Worm (Caenorhabditis elegans): ENCODE measurements around the gene C06H5.8.
A peak's percentile ranks its signal among the peaks of the same experiment; 100 is the strongest.

Gene C06H5.8

DNA sequence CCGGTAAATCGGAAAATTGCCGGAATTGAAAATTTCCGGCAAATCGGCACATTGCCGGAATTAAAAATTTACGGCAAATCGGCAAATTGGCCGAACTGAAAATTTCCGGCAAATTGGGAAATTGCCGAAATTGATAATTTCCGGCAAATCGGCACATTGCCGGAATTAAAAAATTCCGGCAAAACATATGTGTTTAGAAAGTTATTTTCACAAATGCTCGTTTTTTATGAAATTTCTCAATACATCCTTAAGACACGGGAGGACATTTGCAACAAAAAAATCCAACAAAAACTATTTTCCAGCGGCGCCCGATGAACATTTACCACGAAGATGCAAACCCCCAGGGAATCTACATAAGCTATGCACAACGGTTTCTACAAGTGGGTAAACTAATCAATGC is at the start of gene C06H5.8:
TSS of gene C06H5.8 (plus strand) at position 301 of the 400 bp plus-strand sequence.
- TF ChIP-seq nhr-28 (tag; optimal IDR thresholded peaks at IDR 0.05): no peak
- no peak for TF ChIP-seq F44E2.7 (GFP tag; IDR thresholded peaks at IDR 0.05)
- TF ChIP-seq madf-9 (GFP tag; conservative IDR thresholded peaks at IDR 0.05): no peak
- TF ChIP-seq snpc-4 (tag; optimal IDR thresholded peaks at IDR 0.05): no peak
- no peak for TF ChIP-seq ctbp-1 (GFP tag; IDR thresholded peaks at IDR 0.05)
- no peak for TF ChIP-seq lin-38 (GFP tag; IDR thresholded peaks at IDR 0.05)
- TF ChIP-seq attf-4 (tag; optimal IDR thresholded peaks at IDR 0.05): no peak
- TF ChIP-seq unc-130 (GFP tag; optimal IDR thresholded peaks at IDR 0.05): no peak
- no peak for TF ChIP-seq lin-1 (GFP tag; IDR thresholded peaks at IDR 0.05)
- no peak for TF ChIP-seq egl-43 (GFP tag; IDR thresholded peaks at IDR 0.05)
- no peak for TF ChIP-seq vab-7 (GFP tag; IDR thresholded peaks at IDR 0.05)
- no peak for TF ChIP-seq Y75B8A.6 (GFP tag; IDR thresholded peaks at IDR 0.05)
- no peak for TF ChIP-seq T26A8.4 (GFP tag; IDR thresholded peaks at IDR 0.05)
- no peak for TF ChIP-seq mdt-29 (GFP tag; IDR thresholded peaks at IDR 0.05)
- TF ChIP-seq ceh-28 (tag; optimal IDR thresholded peaks at IDR 0.05): no peak
- no peak for TF ChIP-seq egl-27 (tag; optimal IDR thresholded peaks at IDR 0.05)
- TF ChIP-seq F26F4.8 (GFP tag; conservative IDR thresholded peaks at IDR 0.05): no peak
- TF ChIP-seq nhr-25 (tag; optimal IDR thresholded peaks at IDR 0.05; ENCODE audit: borderline replicate concordance, insufficient read depth): no peak
- TF ChIP-seq nhr-77 (tag; optimal IDR thresholded peaks at IDR 0.05): no peak

DNA sequence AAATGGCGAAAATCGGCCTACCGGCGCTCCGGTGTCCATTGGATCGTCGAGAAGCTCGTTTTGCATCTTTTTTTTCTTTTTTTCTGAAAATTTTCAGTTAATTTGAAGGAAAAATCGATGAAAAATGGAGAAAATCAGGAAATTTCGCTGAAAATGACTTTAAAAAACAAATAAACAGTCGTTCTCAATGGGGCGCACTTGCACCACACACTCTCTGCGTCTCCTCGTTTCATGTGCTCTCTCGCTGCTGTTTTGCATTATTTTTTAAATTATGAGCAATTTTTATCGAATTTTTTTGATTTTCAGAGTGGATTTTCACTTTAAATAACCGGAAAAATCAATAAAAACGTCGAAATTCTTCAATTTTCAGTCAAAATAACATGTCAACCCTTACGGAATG is 48.3 kb upstream of the C06H5.8 start, which contains the start of gene csn-1:
TSS of gene csn-1 (minus strand) at position 83 of the 400 bp plus-strand sequence.
- TF ChIP-seq dpl-1 (GFP tag; optimal IDR thresholded peaks at IDR 0.05) (peak; percentile 8), rbr-2 (tag; optimal IDR thresholded peaks at IDR 0.05) (no peak), lsy-2 (tag; optimal IDR thresholded peaks at IDR 0.05) (peak in 1 of 2 experiments; percentile 47), mes-2 (tag; optimal IDR thresholded peaks at IDR 0.05; ENCODE audit: poor library complexity, severe bottlenecking) (no peak), lin-38 (GFP tag; IDR thresholded peaks at IDR 0.05) (peak; percentile 92)

DNA sequence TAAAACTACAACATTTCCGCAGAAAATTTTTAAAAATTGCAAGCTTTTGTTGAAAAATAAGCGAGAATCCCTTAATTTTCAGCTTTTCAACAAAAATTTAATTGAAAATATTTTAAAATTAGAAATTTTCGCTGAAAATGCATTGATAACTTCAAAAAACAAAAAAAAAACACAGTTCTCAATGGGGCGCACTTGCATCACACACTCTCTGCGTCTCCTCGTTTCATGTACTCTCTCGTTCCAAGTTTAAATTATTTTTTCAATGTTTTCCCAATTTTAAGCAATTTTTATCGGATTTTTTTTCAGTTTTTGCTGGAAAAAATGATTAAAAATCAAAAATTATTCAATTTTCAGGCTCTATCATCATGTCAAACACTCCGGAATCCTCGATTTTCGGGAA is 47.8 kb upstream of the C06H5.8 start, which contains the start of gene phf-14:
TSS of gene phf-14 (plus strand) at position 345 of the 400 bp plus-strand sequence.
- TF ChIP-seq Y5F2A.4 (GFP tag; optimal IDR thresholded peaks at IDR 0.05) (no peak), nhr-28 (tag; optimal IDR thresholded peaks at IDR 0.05) (peak; percentile 15), rbr-2 (tag; optimal IDR thresholded peaks at IDR 0.05) (peak; percentile 32), vab-7 (GFP tag; IDR thresholded peaks at IDR 0.05) (no peak), unc-62 (GFP tag; optimal IDR thresholded peaks at IDR 0.05 in 1 of 2) (peak in 1 of 2 experiments; percentile 22), unc-62 (tag; optimal IDR thresholded peaks at IDR 0.05) (no peak), ceh-44 (GFP tag; IDR thresholded peaks at IDR 0.05) (no peak), zip-11 (GFP tag; IDR thresholded peaks at IDR 0.05) (no peak), mep-1 (tag; optimal IDR thresholded peaks at IDR 0.05) (peak; percentile 18), tra-1 (GFP tag; IDR thresholded peaks at IDR 0.05) (no peak), snpc-1.2 (GFP tag; IDR thresholded peaks at IDR 0.05) (no peak), dpl-1 (GFP tag; optimal IDR thresholded peaks at IDR 0.05) (peak; percentile 68), mes-2 (tag; optimal IDR thresholded peaks at IDR 0.05; ENCODE audit: poor library complexity, severe bottlenecking) (peak; percentile 73), lin-13 (GFP tag; optimal IDR thresholded peaks at IDR 0.05) (no peak), dve-1 (tag; optimal IDR thresholded peaks at IDR 0.05; ENCODE audit: insufficient read depth) (peak; percentile 48), hmg-1.1 (GFP tag; IDR thresholded peaks at IDR 0.05) (no peak), ztf-7 (tag; optimal IDR thresholded peaks at IDR 0.05) (peak; percentile 9), lsy-2 (tag; optimal IDR thresholded peaks at IDR 0.05) (peak in 1 of 2 experiments; percentile 81), skn-1 (tag; optimal IDR thresholded peaks at IDR 0.05) (no peak), lin-38 (GFP tag; IDR thresholded peaks at IDR 0.05) (peak; percentile 98), nhr-48 (tag; optimal IDR thresholded peaks at IDR 0.05) (no peak), duxl-1 (tag; optimal IDR thresholded peaks at IDR 0.05; ENCODE audit: poor library complexity) (peak; percentile 41), dmd-8 (GFP tag; IDR thresholded peaks at IDR 0.05) (no peak), aha-1 (tag) (peak; percentile 71), lin-15B (tag; optimal IDR thresholded peaks at IDR 0.05) (no peak), fos-1 (tag; optimal IDR thresholded peaks at IDR 0.05) (no peak), hlh-30 (tag; optimal IDR thresholded peaks at IDR 0.05; ENCODE audit: insufficient read depth) (peak; percentile 7), ZK337.2 (GFP tag; IDR thresholded peaks at IDR 0.05) (no peak)
